Fruit fly (Drosophila melanogaster) whole organism, embryonic: Measurements from ENCODE around the gene CG10347.

Experiments used
- Ada2b ChIP-seq: fragments of 200-800 bp; sonication (Bioruptor generic); IDR thresholded peaks from 2 replicates; pipeline ENCODE4 v1.3.6; 2022; ENCODE audit warnings: missing biosample characterization, missing genetic modification characterization
- Blimp-1 ChIP-seq: fragments of 200-800 bp; sonication (Bioruptor generic); optimal IDR thresholded peaks from 3 replicates; lab custom pipeline; 2018; ENCODE audit warnings: missing biosample characterization, missing genetic modification characterization, mild to moderate bottlenecking, moderate library complexity, missing genetic modification reagents
- BtbVII ChIP-seq: fragments of 200-800 bp; sonication (Bioruptor generic); optimal IDR thresholded peaks from 3 replicates; lab custom pipeline; 2017; ENCODE audit warnings: missing biosample characterization, mild to moderate bottlenecking, missing genetic modification characterization
- CG10147 ChIP-seq: fragments of 200-800 bp; sonication (Bioruptor generic); optimal IDR thresholded peaks from 2 replicates; lab custom pipeline; 2019; ENCODE audit warnings: missing biosample characterization, mild to moderate bottlenecking, missing genetic modification characterization, moderate library complexity
- CG10431 ChIP-seq: fragments of 200-800 bp; sonication (Bioruptor generic); optimal IDR thresholded peaks from 3 replicates; lab custom pipeline; 2018; ENCODE audit warnings: missing biosample characterization, mild to moderate bottlenecking, missing genetic modification characterization
- CG11085 ChIP-seq: fragments of 200-800 bp; sonication (Bioruptor generic); IDR thresholded peaks from 2 replicates; pipeline ENCODE4 v1.3.6; 2022; ENCODE audit warnings: missing biosample characterization, missing genetic modification characterization
- CG11560 ChIP-seq: fragments of 200-800 bp; sonication (Bioruptor generic); IDR thresholded peaks from 3 replicates; pipeline ENCODE4 v1.3.6; 2022; ENCODE audit warnings: missing biosample characterization, missing genetic modification characterization
- CG12155 ChIP-seq: fragments of 200-800 bp; sonication (Bioruptor generic); optimal IDR thresholded peaks from 3 replicates; lab custom pipeline; 2016; ENCODE audit warnings: missing biosample characterization, missing genetic modification characterization
- CG14050 ChIP-seq: fragments of 200-800 bp; sonication (Bioruptor generic); IDR thresholded peaks from 3 replicates; pipeline ENCODE4 v1.3.6; 2022; ENCODE audit warnings: missing biosample characterization, missing genetic modification characterization
- CG14710 ChIP-seq: fragments of 200-800 bp; sonication (Bioruptor generic); optimal IDR thresholded peaks from 3 replicates; lab custom pipeline; 2019; ENCODE audit warnings: missing biosample characterization, mild to moderate bottlenecking, missing genetic modification characterization, moderate library complexity
- CG15011 ChIP-seq: fragments of 200-800 bp; sonication (Bioruptor generic); optimal IDR thresholded peaks from 3 replicates; lab custom pipeline; 2018; ENCODE audit warnings: missing biosample characterization, mild to moderate bottlenecking, missing genetic modification characterization
- CG16863 ChIP-seq: fragments of 200-800 bp; sonication (Bioruptor generic); optimal IDR thresholded peaks from 3 replicates; lab custom pipeline; 2016; ENCODE audit warnings: missing biosample characterization, missing genetic modification characterization
- CG18262 ChIP-seq: fragments of 200-800 bp; optimal IDR thresholded peaks from 3 replicates; lab custom pipeline; 2019; ENCODE audit warnings: missing biosample characterization, mild to moderate bottlenecking, missing genetic modification characterization, moderate library complexity
- CG1832 ChIP-seq: fragments of 200-800 bp; sonication (Bioruptor generic); optimal IDR thresholded peaks from 2 replicates; lab custom pipeline; 2017; ENCODE audit warnings: missing biosample characterization, mild to moderate bottlenecking, missing genetic modification characterization, inconsistent platforms
- CG18599 ChIP-seq: fragments of 200-800 bp; sonication (Bioruptor generic); optimal IDR thresholded peaks from 3 replicates; lab custom pipeline; 2017; ENCODE audit warnings: missing biosample characterization, missing genetic modification characterization, mild to moderate bottlenecking, moderate library complexity, missing genetic modification reagents
- CG2199 ChIP-seq: fragments of 200-800 bp; sonication (Bioruptor generic); IDR thresholded peaks from 3 replicates; pipeline ENCODE4 v1.3.6; 2022; ENCODE audit warnings: missing biosample characterization, missing genetic modification characterization
- CG2202 ChIP-seq: fragments of 200-800 bp; sonication (Bioruptor generic); optimal IDR thresholded peaks from 2 replicates; lab custom pipeline; 2018; ENCODE audit warnings: missing biosample characterization, mild to moderate bottlenecking, missing genetic modification characterization
- CG2712 ChIP-seq: fragments of 200-800 bp; optimal IDR thresholded peaks from 3 replicates; lab custom pipeline; 2019; ENCODE audit warnings: missing biosample characterization, mild to moderate bottlenecking, missing genetic modification characterization, moderate library complexity
- CG30403 ChIP-seq: fragments of 200-800 bp; sonication (Bioruptor generic); optimal IDR thresholded peaks from 3 replicates; lab custom pipeline; 2016; ENCODE audit warnings: missing biosample characterization, missing genetic modification characterization
- CG33557 ChIP-seq: fragments of 200-800 bp; sonication (Bioruptor generic); optimal IDR thresholded peaks from 2 replicates; lab custom pipeline; 2019; ENCODE audit warnings: missing biosample characterization, mild to moderate bottlenecking, missing genetic modification characterization, moderate library complexity
- CG5180 ChIP-seq: fragments of 200-800 bp; sonication (Bioruptor generic); optimal IDR thresholded peaks from 3 replicates; lab custom pipeline; 2017; ENCODE audit warnings: missing biosample characterization, missing genetic modification characterization, mild to moderate bottlenecking, moderate library complexity, missing genetic modification reagents
- CG6854 ChIP-seq: fragments of 200-800 bp; sonication (Bioruptor generic); optimal IDR thresholded peaks from 3 replicates; lab custom pipeline; 2017; ENCODE audit warnings: missing biosample characterization, mild to moderate bottlenecking, missing genetic modification characterization
- CG8944 ChIP-seq: fragments of 200-800 bp; sonication (Bioruptor generic); optimal IDR thresholded peaks from 3 replicates; lab custom pipeline; 2016; ENCODE audit warnings: missing biosample characterization, missing genetic modification characterization
- Doc3 ChIP-seq: fragments of 200-800 bp; sonication (Bioruptor generic); IDR thresholded peaks from 3 replicates; pipeline ENCODE4 v1.3.6; 2022; ENCODE audit warnings: missing biosample characterization, missing genetic modification characterization; ENCODE audit not compliant: partially characterized antibody
- Eip74EF ChIP-seq, 2 experiments: fragments of 200-800 bp in 1 of 2; fragments of >200 bp in 1 of 2; sonication (Bioruptor generic) in 1 of 2; optimal IDR thresholded peaks; 2 replicates each; lab custom pipeline; 2017 to 2019; ENCODE audit warnings: missing biosample characterization in 2 of 2, missing genetic modification characterization in 2 of 2, mild to moderate bottlenecking in 1 of 2, moderate library complexity in 1 of 2
- Fer3 ChIP-seq: fragments of 200-800 bp; sonication (Bioruptor generic); optimal IDR thresholded peaks from 2 replicates; lab custom pipeline; 2018; ENCODE audit warnings: missing biosample characterization, mild to moderate bottlenecking, missing genetic modification characterization, moderate library complexity
- Kr ChIP-seq: fragments of 200-800 bp; sonication (Bioruptor generic); optimal IDR thresholded peaks from 2 replicates; lab custom pipeline; 2017; ENCODE audit warnings: missing biosample characterization, mild to moderate bottlenecking, missing genetic modification characterization
- Nf-YB ChIP-seq: fragments of 200-800 bp; sonication (Bioruptor generic); optimal IDR thresholded peaks from 3 replicates; lab custom pipeline; 2019; ENCODE audit warnings: missing biosample characterization, mild to moderate bottlenecking, missing genetic modification characterization, moderate library complexity
- Poxn ChIP-seq: fragments of 200-800 bp; sonication (Bioruptor generic); IDR thresholded peaks from 2 replicates; pipeline ENCODE4 v1.3.6; 2022; ENCODE audit warnings: missing biosample characterization, missing genetic modification characterization
- Sry-δ ChIP-seq: fragments of 200-800 bp; sonication (Bioruptor generic); optimal IDR thresholded peaks from 2 replicates; lab custom pipeline; 2016; ENCODE audit warnings: missing biosample characterization, missing genetic modification characterization
- Ssrp ChIP-seq: fragments of 200-800 bp; sonication (Bioruptor generic); optimal IDR thresholded peaks from 2 replicates; lab custom pipeline; 2018; ENCODE audit warnings: missing biosample characterization, mild to moderate bottlenecking, missing genetic modification characterization, moderate library complexity
- Xbp1 ChIP-seq: fragments of 200-800 bp; sonication (Bioruptor generic); optimal IDR thresholded peaks from 3 replicates; lab custom pipeline; 2016; ENCODE audit warnings: missing biosample characterization, mild to moderate bottlenecking, missing genetic modification characterization
- ac ChIP-seq: fragments of 200-800 bp; sonication (Bioruptor generic); optimal IDR thresholded peaks from 3 replicates; lab custom pipeline; 2017; ENCODE audit warnings: missing biosample characterization, mild to moderate bottlenecking, missing genetic modification characterization
- bowl ChIP-seq: fragments of 200-800 bp; sonication (Bioruptor generic); IDR thresholded peaks from 2 replicates; pipeline ENCODE4 v1.3.6; 2022; ENCODE audit warnings: missing biosample characterization, missing genetic modification characterization
- cg ChIP-seq: fragments of 200-800 bp; sonication (Bioruptor generic); optimal IDR thresholded peaks from 3 replicates; lab custom pipeline; 2019; ENCODE audit warnings: missing biosample characterization, mild to moderate bottlenecking, missing genetic modification characterization, moderate library complexity
- dmrt11E ChIP-seq: fragments of 200-800 bp; sonication (Bioruptor generic); optimal IDR thresholded peaks from 3 replicates; lab custom pipeline; 2018; ENCODE audit warnings: missing biosample characterization, mild to moderate bottlenecking, missing genetic modification characterization, moderate library complexity
- grn ChIP-seq: fragments of 200-800 bp; sonication (Bioruptor generic); optimal IDR thresholded peaks from 3 replicates; lab custom pipeline; 2017; ENCODE audit warnings: missing biosample characterization, missing genetic modification characterization
- lola ChIP-seq, 3 experiments: fragments of >200 bp in 2 of 3; fragments of 200-800 bp in 1 of 3; sonication (Bioruptor generic) in 1 of 3; optimal IDR thresholded peaks; 2 replicates each; lab custom pipeline; 2017 to 2019; ENCODE audit warnings: missing biosample characterization in 3 of 3, missing genetic modification characterization in 3 of 3, mild to moderate bottlenecking in 1 of 3, moderate library complexity in 1 of 3
- maf-S ChIP-seq: fragments of 200-800 bp; sonication (Bioruptor generic); optimal IDR thresholded peaks from 2 replicates; lab custom pipeline; 2016; ENCODE audit warnings: missing biosample characterization, missing genetic modification characterization
- pb ChIP-seq: fragments of 200-800 bp; sonication (Bioruptor generic); optimal IDR thresholded peaks from 3 replicates; lab custom pipeline; 2016; ENCODE audit warnings: missing biosample characterization, missing genetic modification characterization
- peb ChIP-seq: fragments of 200-800 bp; sonication (Bioruptor generic); IDR thresholded peaks from 2 replicates; pipeline ENCODE4 v1.3.6; 2022; ENCODE audit warnings: missing biosample characterization, missing genetic modification characterization
- salm ChIP-seq: fragments of 200-800 bp; sonication (Bioruptor generic); optimal IDR thresholded peaks from 2 replicates; lab custom pipeline; 2018; ENCODE audit warnings: missing biosample characterization, mild to moderate bottlenecking, missing genetic modification characterization
- sc ChIP-seq, 3 experiments: fragments of >200 bp in 2 of 3; fragments of 200-800 bp in 1 of 3; sonication (Bioruptor generic) in 1 of 3; optimal IDR thresholded peaks; 2 replicates in 2 of 3; 3 replicates in 1 of 3; lab custom pipeline; 2017; ENCODE audit warnings: mild to moderate bottlenecking in 1 of 3, missing biosample characterization in 1 of 3, missing genetic modification characterization in 1 of 3, missing genetic modification reagents in 1 of 3
- sens-2 ChIP-seq: fragments of 200-800 bp; sonication (Bioruptor generic); IDR thresholded peaks from 2 replicates; pipeline ENCODE4 v1.3.6; 2022; ENCODE audit warnings: missing biosample characterization, missing genetic modification characterization
- ssp ChIP-seq: fragments of 200-800 bp; sonication (Bioruptor generic); IDR thresholded peaks from 2 replicates; pipeline ENCODE4 v1.3.6; 2022; ENCODE audit warnings: missing biosample characterization, missing genetic modification characterization
- unc-4 ChIP-seq: fragments of 200-800 bp; sonication (Bioruptor generic); IDR thresholded peaks from 2 replicates; pipeline ENCODE4 v1.3.6; 2022; ENCODE audit warnings: missing biosample characterization, missing genetic modification characterization; ENCODE audit not compliant: partially characterized antibody
- vfl ChIP-seq: fragments of 200-800 bp; sonication (Bioruptor generic); optimal IDR thresholded peaks from 2 replicates; lab custom pipeline; 2016; ENCODE audit warnings: missing biosample characterization, missing genetic modification characterization
- zen2 ChIP-seq: fragments of 200-800 bp; sonication (Bioruptor generic); IDR thresholded peaks from 3 replicates; pipeline ENCODE4 v1.3.6; 2022; ENCODE audit warnings: missing biosample characterization, missing genetic modification characterization; ENCODE audit not compliant: partially characterized antibody

The CG10347 gene

dm6 chrX:11854758-11855465, at the start of gene CG10347, which contains the start of gene ATP7 (continued):
- TF ChIP-seq vfl (GFP tag; lab: Kevin White, UChicago) (no peak), CG15011 (GFP tag; lab: Kevin White, UChicago) (no peak), Doc3 (peak; percentile 91), CG30403 (peak; percentile 62), CG8944 (GFP tag; lab: Kevin White, UChicago) (peak; percentile 26), dmrt11E (tag; lab: Kevin White, UChicago) (no peak), ssp (GFP tag; lab: Robert Waterston, UW) (no peak), Fer3 (tag; lab: Kevin White, UChicago) (no peak), Poxn (GFP tag; lab: Robert Waterston, UW) (no peak), bowl (no peak), CG10147 (GFP tag; lab: Kevin White, UChicago) (no peak), salm (no peak), CG18262 (peak; percentile 18), zen2 (peak; percentile 78), CG2202 (tag; lab: Kevin White, UChicago) (no peak), CG1832 (GFP tag; lab: Kevin White, UChicago) (no peak), BtbVII (GFP tag; lab: Kevin White, UChicago) (no peak), CG16863 (GFP tag; lab: Kevin White, UChicago) (no peak), ac (GFP tag; lab: Kevin White, UChicago) (no peak), Nf-YB (no peak), sens-2 (GFP tag; lab: Robert Waterston, UW) (no peak), CG6854 (GFP tag; lab: Kevin White, UChicago) (no peak), Sry-δ (peak; percentile 97), peb (GFP tag; lab: Robert Waterston, UW) (no peak), CG14050 (GFP tag; lab: Robert Waterston, UW) (no peak), lola (GFP tag; optimal IDR thresholded peaks at IDR 0.05; lab: Kevin White, UChicago) (peak in 1 of 3 experiments; percentile 5), CG11085 (GFP tag; lab: Robert Waterston, UW) (no peak), sc (optimal IDR thresholded peaks at IDR 0.05; lab: Kevin White, UChicago) (no peak), sc (GFP tag; optimal IDR thresholded peaks at IDR 0.05; lab: Kevin White, UChicago) (no peak), maf-S (GFP tag; lab: Kevin White, UChicago) (no peak), CG2712 (tag; lab: Kevin White, UChicago) (peak; percentile 44), CG14710 (peak; percentile 49), CG12155 (GFP tag; lab: Kevin White, UChicago) (peak; percentile 19), pb (GFP tag; lab: Kevin White, UChicago) (no peak), CG11560 (tag; lab: Robert Waterston, UW) (no peak), unc-4 (GFP tag; lab: Robert Waterston, UW) (peak; percentile 93), CG2199 (GFP tag; lab: Robert Waterston, UW) (no peak), Ada2b (GFP tag; lab: Robert Waterston, UW) (no peak), CG10431 (GFP tag; lab: Kevin White, UChicago) (no peak), Ssrp (tag; lab: Kevin White, UChicago) (no peak), cg (GFP tag; lab: Kevin White, UChicago) (no peak), Xbp1 (GFP tag; lab: Kevin White, UChicago) (no peak), CG5180 (GFP tag; lab: Kevin White, UChicago) (no peak), Eip74EF (GFP tag; optimal IDR thresholded peaks at IDR 0.05; lab: Kevin White, UChicago) (no peak), CG18599 (GFP tag; lab: Kevin White, UChicago) (peak; percentile 23), grn (peak; percentile 60), Kr (GFP tag; lab: Kevin White, UChicago) (no peak), Blimp-1 (GFP tag; lab: Kevin White, UChicago) (no peak), CG33557 (GFP tag; lab: Kevin White, UChicago) (no peak)
